Worm (Caenorhabditis elegans): Measurements from ENCODE around the gene irld-11.

irld-11 gene

ce11 chrV:1662270-1662669 is 7.3 kb downstream of the irld-11 start, which contains the start of gene irld-40:
TSS of gene irld-40 (plus strand) at chrV:1662570.
- no peak for TF ChIP-seq fos-1 (tag; optimal IDR thresholded peaks at IDR 0.05)
- TF ChIP-seq F49E8.2 (tag; optimal IDR thresholded peaks at IDR 0.05; ENCODE audit: borderline replicate concordance), result no peak
- TF ChIP-seq nhr-11 (tag; optimal IDR thresholded peaks at IDR 0.05), result no peak

ce11 chrV:1664921-1665320 is 10.0 kb downstream of the irld-11 start, which contains the start of gene K04F1.9:
TSS of gene K04F1.9 (plus strand) at chrV:1665221.
- TF ChIP-seq unc-62 (GFP tag; optimal IDR thresholded peaks at IDR 0.05 in 1 of 2), result no peak
- no peak for TF ChIP-seq unc-62 (tag; optimal IDR thresholded peaks at IDR 0.05)
- no peak for TF ChIP-seq lin-15B (tag; optimal IDR thresholded peaks at IDR 0.05)
- no peak for TF ChIP-seq F37D6.2 (tag; optimal IDR thresholded peaks at IDR 0.05)
- no peak for TF ChIP-seq T26A8.4 (GFP tag; IDR thresholded peaks at IDR 0.05)
- TF ChIP-seq ceh-62 (tag; optimal IDR thresholded peaks at IDR 0.05), result no peak
- TF ChIP-seq lin-1 (GFP tag; IDR thresholded peaks at IDR 0.05), result no peak
- TF ChIP-seq unc-39 (tag; optimal IDR thresholded peaks at IDR 0.05), result no peak

DNA sequence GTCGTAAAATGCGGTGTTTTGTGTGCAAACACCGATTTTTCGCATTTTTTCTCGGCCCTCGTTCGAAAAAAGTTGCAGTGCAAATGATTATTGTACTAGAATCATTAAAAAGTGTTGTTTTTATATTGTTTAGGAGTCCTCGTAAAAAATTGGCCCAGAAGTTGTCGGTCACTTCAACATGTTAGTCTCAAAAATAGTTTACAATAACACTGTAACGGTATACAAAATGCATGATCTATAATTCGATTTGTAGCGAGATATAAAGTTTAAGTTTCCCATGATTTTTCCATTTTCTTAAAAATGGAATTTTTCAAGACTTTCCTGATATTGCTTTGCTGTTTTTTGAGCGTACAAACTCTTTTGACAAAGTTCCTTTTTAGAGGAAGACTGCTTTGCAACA is 12.0 kb downstream of the irld-11 start, which contains the start of gene K04F1.8:
TSS of gene K04F1.8 (plus strand) at position 301 of the 400 bp plus-strand sequence.
- no peak for TF ChIP-seq hlh-11 (tag; optimal IDR thresholded peaks at IDR 0.05)
- TF ChIP-seq R02D3.7 (tag; optimal IDR thresholded peaks at IDR 0.05), result no peak
- TF ChIP-seq vab-7 (GFP tag; IDR thresholded peaks at IDR 0.05), result no peak
- no peak for TF ChIP-seq nhr-6 (tag; optimal IDR thresholded peaks at IDR 0.05)
- no peak for TF ChIP-seq hmg-1.1 (GFP tag; IDR thresholded peaks at IDR 0.05)
- TF ChIP-seq ceh-32 (tag; optimal IDR thresholded peaks at IDR 0.05; ENCODE audit: poor library complexity), result no peak
- TF ChIP-seq mes-2 (tag; optimal IDR thresholded peaks at IDR 0.05; ENCODE audit: poor library complexity, severe bottlenecking), result no peak
- no peak for TF ChIP-seq nhr-111 (GFP tag; optimal IDR thresholded peaks at IDR 0.05)
- TF ChIP-seq madf-5 (GFP tag; IDR thresholded peaks at IDR 0.05), result no peak
- TF ChIP-seq attf-4 (tag; optimal IDR thresholded peaks at IDR 0.05), result no peak
- no peak for TF ChIP-seq mxl-3 (GFP tag; optimal IDR thresholded peaks at IDR 0.05)
- TF ChIP-seq spr-3 (GFP tag; optimal IDR thresholded peaks at IDR 0.05), result no peak
- no peak for TF ChIP-seq snpc-1.2 (GFP tag; IDR thresholded peaks at IDR 0.05)
- TF ChIP-seq hif-1 (tag; optimal IDR thresholded peaks at IDR 0.05), result no peak
- TF ChIP-seq T26A8.4 (GFP tag; IDR thresholded peaks at IDR 0.05), result no peak

- TF ChIP-seq lin-38 (GFP tag; IDR thresholded peaks at IDR 0.05) (no peak), dmd-8 (GFP tag; IDR thresholded peaks at IDR 0.05) (no peak), ztf-7 (tag; optimal IDR thresholded peaks at IDR 0.05) (no peak), vab-7 (GFP tag; IDR thresholded peaks at IDR 0.05) (no peak)
Measured at ce11 chrV:1668216-1668615, 13.3 kb downstream of the irld-11 start, which contains the start of gene irld-42. TSS of gene irld-42 (plus strand) at chrV:1668516.

ce11 chrV:1678228-1678627 is 23.3 kb downstream of the irld-11 start, which contains the start of gene srw-98:
TSS of gene srw-98 (minus strand) at chrV:1678328.
- TF ChIP-seq mep-1 (tag; optimal IDR thresholded peaks at IDR 0.05), result no peak
- no peak for TF ChIP-seq lin-38 (GFP tag; IDR thresholded peaks at IDR 0.05)
- TF ChIP-seq F26F4.8 (GFP tag; conservative IDR thresholded peaks at IDR 0.05), result no peak

ce11 chrV:1680770-1681169 is 25.8 kb downstream of the irld-11 start, which contains the start of gene srw-91:
TSS of gene srw-91 (minus strand) at chrV:1680870.
- TF ChIP-seq tag-97 (GFP tag; IDR thresholded peaks at IDR 0.05) (no peak), fos-1 (tag; optimal IDR thresholded peaks at IDR 0.05) (no peak), mdt-29 (GFP tag; IDR thresholded peaks at IDR 0.05) (no peak)
